Worm (Caenorhabditis elegans) whole organism, mixed stage, embryonic: ENCODE data around the gene sop-2.

Source experiments
- M03D4.4 ChIP-seq: sonication (generic microtip); optimal IDR thresholded peaks from 2 replicates; lab custom pipeline; 2017; ENCODE audit warnings: mild to moderate bottlenecking, missing genetic modification characterization, missing compliant biosample characterization
- bed-3 ChIP-seq: fragments of 200-800 bp; sonication (Bioruptor generic); optimal IDR thresholded peaks from 3 replicates; lab custom pipeline; 2018; ENCODE audit warnings: mild to moderate bottlenecking, missing genetic modification characterization, moderate library complexity, missing compliant biosample characterization
- ceh-39 ChIP-seq: fragments of 150-350 bp; optimal IDR thresholded peaks from 2 replicates; lab custom pipeline; 2014; ENCODE audit warnings: missing biosample characterization, missing genetic modification characterization
- ceh-43 ChIP-seq: fragments of 200-800 bp; sonication (Bioruptor generic); optimal IDR thresholded peaks from 2 replicates; lab custom pipeline; 2018; ENCODE audit warnings: mild to moderate bottlenecking, missing genetic modification characterization, moderate library complexity, missing compliant biosample characterization
- ceh-83 ChIP-seq: fragments of 200-800 bp; sonication (Bioruptor generic); optimal IDR thresholded peaks from 2 replicates; lab custom pipeline; 2018; ENCODE audit warnings: mild to moderate bottlenecking, missing genetic modification characterization, missing compliant biosample characterization
- ces-1 ChIP-seq: fragments of 150-350 bp; optimal IDR thresholded peaks from 2 replicates; lab custom pipeline; 2014; ENCODE audit warnings: missing biosample characterization, missing genetic modification reagents, missing genetic modification characterization
- cnd-1 ChIP-seq: fragments of 200-800 bp; sonication (Bioruptor generic); optimal IDR thresholded peaks from 2 replicates; lab custom pipeline; 2018; ENCODE audit warnings: mild to moderate bottlenecking, missing genetic modification characterization, missing compliant biosample characterization
- drap-1 ChIP-seq: fragments of 200-800 bp; sonication (Bioruptor generic); optimal IDR thresholded peaks from 3 replicates; lab custom pipeline; 2018; ENCODE audit warnings: mild to moderate bottlenecking, missing genetic modification characterization, missing compliant biosample characterization
- elt-1 ChIP-seq: sonication (generic microtip); optimal IDR thresholded peaks from 2 replicates; lab custom pipeline; 2017; ENCODE audit warnings: missing genetic modification characterization, mild to moderate bottlenecking, missing compliant biosample characterization, antibody characterized with exemption, moderate library complexity, borderline replicate concordance; ENCODE audit not compliant: insufficient read depth
- elt-3 ChIP-seq: fragments of 150-350 bp; optimal IDR thresholded peaks from 2 replicates; lab custom pipeline; 2014; ENCODE audit warnings: missing biosample characterization, missing genetic modification characterization
- flh-1 ChIP-seq: fragments of 200-800 bp; sonication (Bioruptor generic); optimal IDR thresholded peaks from 2 replicates; lab custom pipeline; 2018; ENCODE audit warnings: mild to moderate bottlenecking, missing genetic modification characterization, moderate library complexity, missing compliant biosample characterization
- ham-2 ChIP-seq: fragments of 200-800 bp; sonication (Bioruptor generic); optimal IDR thresholded peaks from 2 replicates; lab custom pipeline; 2018; ENCODE audit warnings: mild to moderate bottlenecking, missing genetic modification characterization, missing compliant biosample characterization
- hlh-1 ChIP-seq: fragments of 150-350 bp; optimal IDR thresholded peaks from 2 replicates; lab custom pipeline; 2014; ENCODE audit warnings: missing biosample characterization, missing genetic modification reagents, missing genetic modification characterization
- lin-13 ChIP-seq: fragments of 150-350 bp; optimal IDR thresholded peaks from 2 replicates; lab custom pipeline; 2014; ENCODE audit warnings: missing biosample characterization, missing genetic modification characterization
- lsy-2 ChIP-seq: fragments of 150-350 bp; optimal IDR thresholded peaks from 2 replicates; lab custom pipeline; 2014; ENCODE audit warnings: missing biosample characterization, missing genetic modification characterization
- mab-5 ChIP-seq: fragments of 150-350 bp; optimal IDR thresholded peaks from 2 replicates; lab custom pipeline; 2014; ENCODE audit warnings: missing biosample characterization, missing genetic modification characterization
- mep-1 ChIP-seq: fragments of 150-350 bp; optimal IDR thresholded peaks from 2 replicates; lab custom pipeline; 2017; ENCODE audit warnings: missing biosample characterization, missing genetic modification reagents, missing genetic modification characterization, inconsistent platforms
- mls-2 ChIP-seq: sonication (generic microtip); optimal IDR thresholded peaks from 2 replicates; lab custom pipeline; 2016; ENCODE audit warnings: mild to moderate bottlenecking, missing genetic modification characterization, moderate library complexity, missing compliant biosample characterization
- nhr-12 ChIP-seq: fragments of 150-350 bp; optimal IDR thresholded peaks from 2 replicates; lab custom pipeline; 2014; ENCODE audit warnings: missing biosample characterization, missing genetic modification characterization
- nhr-2 ChIP-seq: fragments of 150-350 bp; optimal IDR thresholded peaks from 2 replicates; lab custom pipeline; 2014; ENCODE audit warnings: missing biosample characterization, missing genetic modification characterization
- nhr-237 ChIP-seq: fragments of 150-350 bp; optimal IDR thresholded peaks from 2 replicates; lab custom pipeline; 2014; ENCODE audit warnings: missing biosample characterization, missing genetic modification characterization
- nhr-76 ChIP-seq: sonication (generic microtip); optimal IDR thresholded peaks from 2 replicates; lab custom pipeline; 2017; ENCODE audit warnings: missing biosample characterization, missing genetic modification characterization
- pha-4 ChIP-seq: fragments of 150-350 bp; optimal IDR thresholded peaks from 2 replicates; lab custom pipeline; 2018; ENCODE audit warnings: missing biosample characterization, missing genetic modification reagents, missing genetic modification characterization
- sem-2 ChIP-seq: fragments of 200-800 bp; sonication (Bioruptor generic); optimal IDR thresholded peaks from 2 replicates; lab custom pipeline; 2018; ENCODE audit warnings: mild to moderate bottlenecking, missing genetic modification characterization, missing compliant biosample characterization
- snpc-4 ChIP-seq: fragments of 150-350 bp; optimal IDR thresholded peaks from 2 replicates; lab custom pipeline; 2014; ENCODE audit warnings: missing biosample characterization, missing genetic modification characterization
- tbx-8 ChIP-seq: fragments of 200-800 bp; sonication (Bioruptor generic); optimal IDR thresholded peaks from 2 replicates; lab custom pipeline; 2018; ENCODE audit warnings: mild to moderate bottlenecking, missing genetic modification characterization, moderate library complexity, missing compliant biosample characterization
- unc-120 ChIP-seq: sonication (generic microtip); optimal IDR thresholded peaks from 2 replicates; lab custom pipeline; 2017; ENCODE audit warnings: missing genetic modification characterization, missing compliant biosample characterization; ENCODE audit not compliant: poor library complexity, severe bottlenecking
- unc-39 ChIP-seq: fragments of 150-350 bp; optimal IDR thresholded peaks from 2 replicates; lab custom pipeline; 2014; ENCODE audit warnings: missing biosample characterization, missing genetic modification characterization
- unc-62 ChIP-seq: fragments of 150-350 bp; optimal IDR thresholded peaks from 2 replicates; lab custom pipeline; 2014; ENCODE audit warnings: missing biosample characterization, missing genetic modification reagents, missing genetic modification characterization
- zip-8 ChIP-seq: fragments of 150-350 bp; optimal IDR thresholded peaks from 2 replicates; lab custom pipeline; 2014; ENCODE audit warnings: missing biosample characterization, missing genetic modification characterization
- ztf-11 ChIP-seq: fragments of 150-350 bp; optimal IDR thresholded peaks from 2 replicates; lab custom pipeline; 2014; ENCODE audit warnings: missing biosample characterization, missing genetic modification characterization

sop-2 gene

ce11 chrII:12302354-12302753 lies 37.4 kb upstream of the sop-2 start, which contains the start of gene C50E10.1:
C50E10.1 (minus strand) TSS chrII:12302454.
- TF ChIP-seq unc-39 (tag; lab: Kevin White, UChicago), result no peak
- TF ChIP-seq elt-3 (tag; lab: Kevin White, UChicago), result no peak
- no peak for TF ChIP-seq mep-1 (tag; lab: Kevin White, UChicago)
- no peak for TF ChIP-seq ceh-83
- TF ChIP-seq cnd-1, result no peak
- no peak for TF ChIP-seq bed-3 (GFP tag; lab: Kevin White, UChicago)
- TF ChIP-seq unc-120 (tag; lab: Kevin White, UChicago), result no peak
- TF ChIP-seq zip-8 (tag; lab: Kevin White, UChicago), result no peak
- TF ChIP-seq elt-1 (tag; lab: Kevin White, UChicago), result no peak
- TF ChIP-seq ces-1, result no peak
- no peak for TF ChIP-seq sem-2 (GFP tag; lab: Kevin White, UChicago)
- TF ChIP-seq ztf-11 (tag; lab: Kevin White, UChicago), result no peak
- no peak for TF ChIP-seq flh-1 (GFP tag; lab: Kevin White, UChicago)
- no peak for TF ChIP-seq mls-2 (tag; lab: Kevin White, UChicago)
- no peak for TF ChIP-seq tbx-8
- TF ChIP-seq ceh-43, result no peak
- TF ChIP-seq drap-1 (GFP tag; lab: Kevin White, UChicago), result no peak
- TF ChIP-seq unc-62 (GFP tag; lab: Kevin White, UChicago), result no peak
- TF ChIP-seq nhr-237 (tag; lab: Kevin White, UChicago), result no peak
- TF ChIP-seq lin-13 (tag; lab: Kevin White, UChicago), result no peak

DNA sequence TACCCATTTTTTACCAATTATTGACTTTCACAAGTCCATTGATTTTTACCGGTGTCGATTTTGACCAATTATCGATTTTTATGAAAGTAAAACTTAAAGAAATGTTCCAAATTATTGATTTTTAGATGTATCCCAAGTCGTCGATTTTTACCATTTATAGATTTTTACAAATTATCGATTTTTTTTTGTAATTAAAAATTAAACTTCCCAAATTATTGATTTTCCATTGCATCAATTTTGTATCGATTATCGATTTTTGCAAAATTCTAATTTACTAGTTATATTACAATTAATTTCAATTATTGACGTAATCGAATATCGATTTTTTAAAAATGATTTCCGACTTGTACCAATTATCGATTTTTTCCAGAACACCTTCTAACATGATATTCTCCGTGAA lies 36.6 kb upstream of the sop-2 start, which contains the start of gene sre-50:
sre-50 (plus strand) TSS at position 384 of the 400 bp plus-strand sequence.
- TF ChIP-seq mab-5 (no peak), lin-13 (tag; lab: Kevin White, UChicago) (no peak), drap-1 (GFP tag; lab: Kevin White, UChicago) (no peak), tbx-8 (no peak), ceh-39 (tag; lab: Kevin White, UChicago) (no peak), lsy-2 (tag; lab: Kevin White, UChicago) (no peak), nhr-2 (tag; lab: Kevin White, UChicago) (no peak), M03D4.4 (no peak), unc-62 (GFP tag; lab: Kevin White, UChicago) (no peak), ceh-83 (no peak), mls-2 (tag; lab: Kevin White, UChicago) (no peak)
- TF ChIP-seq, all 35 proteins: peak for 0

- TF ChIP-seq flh-1 (GFP tag; lab: Kevin White, UChicago) (no peak), ztf-11 (tag; lab: Kevin White, UChicago) (no peak), zip-8 (tag; lab: Kevin White, UChicago) (no peak), cnd-1 (no peak), nhr-237 (tag; lab: Kevin White, UChicago) (no peak), bed-3 (GFP tag; lab: Kevin White, UChicago) (no peak), mls-2 (tag; lab: Kevin White, UChicago) (no peak), hlh-1 (tag; lab: Kevin White, UChicago) (no peak), nhr-12 (tag; lab: Kevin White, UChicago) (no peak), ces-1 (no peak), snpc-4 (tag; lab: Kevin White, UChicago) (no peak), ham-2 (GFP tag; lab: Kevin White, UChicago) (no peak), pha-4 (no peak), nhr-76 (tag; lab: Kevin White, UChicago) (no peak)
Measured at ce11 chrII:12309614-12310013, 30.1 kb upstream of the sop-2 start, which contains the start of gene C50E10.2. C50E10.2 (minus strand) TSS chrII:12309714.

ce11 chrII:12311560-12311959 lies 28.2 kb upstream of the sop-2 start, which contains the start of gene sre-51:
sre-51 (plus strand) TSS chrII:12311860.
- TF ChIP-seq bed-3 (GFP tag; lab: Kevin White, UChicago), result no peak
- TF ChIP-seq lin-13 (tag; lab: Kevin White, UChicago), result no peak
- TF ChIP-seq elt-3 (tag; lab: Kevin White, UChicago), result no peak
- TF ChIP-seq unc-39 (tag; lab: Kevin White, UChicago), result no peak
- no peak for TF ChIP-seq sem-2 (GFP tag; lab: Kevin White, UChicago)
- no peak for TF ChIP-seq M03D4.4
- TF ChIP-seq ham-2 (GFP tag; lab: Kevin White, UChicago), result no peak
- no peak for TF ChIP-seq ceh-39 (tag; lab: Kevin White, UChicago)
- TF ChIP-seq ceh-43, result no peak
- no peak for TF ChIP-seq mab-5
- TF ChIP-seq flh-1 (GFP tag; lab: Kevin White, UChicago), result no peak
- no peak for TF ChIP-seq hlh-1 (tag; lab: Kevin White, UChicago)
